Worm (Caenorhabditis elegans) whole organism, L1 larva: ENCODE results near the gene F07C3.3.

ENCODE experiments used
- ama-1 ChIP-seq: fragments of 150-350 bp; optimal IDR thresholded peaks from 2 replicates; lab custom pipeline; 2014
- fos-1 ChIP-seq: fragments of 150-350 bp; optimal IDR thresholded peaks from 2 replicates; lab custom pipeline; 2014; ENCODE audit warnings: missing biosample characterization, missing genetic modification characterization
- lsy-2 ChIP-seq, 2 experiments: fragments of 150-350 bp; optimal IDR thresholded peaks; 2 replicates each; lab custom pipeline; 2014; ENCODE audit warnings: missing biosample characterization in 2 of 2, missing genetic modification characterization in 2 of 2
- mdl-1 ChIP-seq, 2 experiments: fragments of 150-350 bp; optimal IDR thresholded peaks; 2 replicates each; lab custom pipeline; 2014 to 2017; ENCODE audit warnings: missing biosample characterization in 2 of 2, missing genetic modification characterization in 2 of 2, inconsistent platforms in 1 of 2
- sptf-1 ChIP-seq: fragments of 150-350 bp; optimal IDR thresholded peaks from 2 replicates; lab custom pipeline; 2014; ENCODE audit warnings: missing biosample characterization, missing genetic modification characterization
- swsn-7 ChIP-seq: sonication (generic microtip); optimal IDR thresholded peaks from 2 replicates; lab custom pipeline; 2016; ENCODE audit warnings: missing genetic modification characterization, missing compliant biosample characterization

DNA sequence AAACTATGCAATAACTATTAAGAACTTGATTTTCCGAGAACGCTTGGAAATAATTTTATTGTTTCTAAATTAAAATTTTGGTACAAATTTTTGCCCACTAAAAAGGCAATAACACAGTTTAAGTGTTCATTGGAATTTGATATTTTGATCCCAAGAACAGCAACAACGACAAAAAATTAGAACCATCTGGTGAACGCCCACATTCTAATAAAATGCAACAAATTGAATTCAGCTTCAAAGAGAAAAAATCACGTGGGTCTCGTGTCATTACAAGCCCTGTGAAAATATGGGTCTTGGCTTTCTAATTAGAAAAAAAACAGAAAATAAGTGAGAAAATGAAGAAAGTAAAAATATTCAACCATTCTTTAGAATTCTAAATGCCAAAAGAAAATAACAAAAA lies 39.6 kb upstream of the F07C3.3 start:
- TF ChIP-seq sptf-1 (tag; lab: Kevin White, UChicago) (no peak), fos-1 (no peak), mdl-1 (tag; optimal IDR thresholded peaks at IDR 0.05; lab: Kevin White, UChicago) (no peak), lsy-2 (tag; optimal IDR thresholded peaks at IDR 0.05; lab: Kevin White, UChicago) (no peak), ama-1 (lab: Kevin White, UChicago) (no peak), swsn-7 (tag; lab: Kevin White, UChicago) (no peak)
